Worm (Caenorhabditis elegans): ENCODE data around the gene hst-2.
A peak's percentile ranks its signal among the peaks of the same experiment; 100 is the strongest.

The hst-2 gene

DNA sequence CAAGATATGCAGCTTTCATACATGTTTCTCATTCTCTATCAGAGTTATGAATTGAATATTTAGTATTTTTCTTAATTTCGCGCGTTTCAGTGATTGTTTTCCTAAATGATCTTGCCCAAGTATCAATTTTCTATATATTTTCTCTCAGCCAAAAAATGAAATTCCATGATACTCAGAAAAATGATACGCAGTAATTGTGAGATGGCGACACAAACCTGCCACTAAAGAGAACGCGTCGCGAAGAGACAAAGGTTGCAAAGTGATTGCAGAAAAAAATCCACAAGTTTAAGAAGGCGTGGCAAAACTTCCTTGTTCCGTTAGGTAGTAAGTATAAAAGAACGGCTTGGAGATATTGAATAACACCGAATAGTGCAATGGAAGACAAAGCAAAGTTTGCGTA is 5.8 kb downstream of the hst-2 start, which contains the start of gene col-179:
col-179 (plus strand) TSS at position 301 of the 400 bp plus-strand sequence.
- no peak for TF ChIP-seq unc-62 (GFP tag; optimal IDR thresholded peaks at IDR 0.05)
- TF ChIP-seq sem-2 (GFP tag; optimal IDR thresholded peaks at IDR 0.05), result no peak
- TF ChIP-seq ham-2 (GFP tag; optimal IDR thresholded peaks at IDR 0.05), result no peak
- no peak for TF ChIP-seq mab-5 (tag; optimal IDR thresholded peaks at IDR 0.05)
- TF ChIP-seq ztf-11 (tag; optimal IDR thresholded peaks at IDR 0.05), result no peak
- no peak for TF ChIP-seq lsy-2 (tag; optimal IDR thresholded peaks at IDR 0.05)
- no peak for TF ChIP-seq bed-3 (GFP tag; optimal IDR thresholded peaks at IDR 0.05)
- no peak for TF ChIP-seq nhr-237 (tag; optimal IDR thresholded peaks at IDR 0.05)
- no peak for TF ChIP-seq ceh-39 (tag; optimal IDR thresholded peaks at IDR 0.05)
- TF ChIP-seq hlh-1 (tag; optimal IDR thresholded peaks at IDR 0.05), result no peak
- no peak for TF ChIP-seq sptf-1 (tag; optimal IDR thresholded peaks at IDR 0.05)
- no peak for TF ChIP-seq lin-13 (tag; optimal IDR thresholded peaks at IDR 0.05)
- no peak for TF ChIP-seq cnd-1 (tag; optimal IDR thresholded peaks at IDR 0.05)
- no peak for TF ChIP-seq ceh-83 (GFP tag; optimal IDR thresholded peaks at IDR 0.05)
- TF ChIP-seq elt-1 (tag; optimal IDR thresholded peaks at IDR 0.05; ENCODE audit: borderline replicate concordance, insufficient read depth), result no peak
- no peak for TF ChIP-seq M03D4.4 (tag; optimal IDR thresholded peaks at IDR 0.05)
- TF ChIP-seq ces-1 (GFP tag; optimal IDR thresholded peaks at IDR 0.05), result no peak
- no peak for TF ChIP-seq unc-120 (tag; optimal IDR thresholded peaks at IDR 0.05; ENCODE audit: poor library complexity, severe bottlenecking)
- TF ChIP-seq ceh-43 (GFP tag; optimal IDR thresholded peaks at IDR 0.05), result no peak
- TF ChIP-seq snpc-4 (tag; optimal IDR thresholded peaks at IDR 0.05), result no peak

ce11 chrX:11199155-11199554 is 7.8 kb downstream of the hst-2 start, which contains the start of gene col-178:
Gene col-178 (plus strand): TSS chrX:11199455.
- TF ChIP-seq ceh-43 (GFP tag; optimal IDR thresholded peaks at IDR 0.05), result no peak
- no peak for TF ChIP-seq sptf-1 (tag; optimal IDR thresholded peaks at IDR 0.05)
- no peak for TF ChIP-seq tbx-8 (GFP tag; optimal IDR thresholded peaks at IDR 0.05)
- no peak for TF ChIP-seq lin-13 (tag; optimal IDR thresholded peaks at IDR 0.05)
- no peak for TF ChIP-seq mls-2 (tag; optimal IDR thresholded peaks at IDR 0.05)
- TF ChIP-seq M03D4.4 (tag; optimal IDR thresholded peaks at IDR 0.05), result no peak
- TF ChIP-seq elt-1 (tag; optimal IDR thresholded peaks at IDR 0.05; ENCODE audit: borderline replicate concordance, insufficient read depth), result no peak
- no peak for TF ChIP-seq ces-1 (GFP tag; optimal IDR thresholded peaks at IDR 0.05)
- no peak for TF ChIP-seq snpc-4 (tag; optimal IDR thresholded peaks at IDR 0.05)
- no peak for TF ChIP-seq flh-1 (GFP tag; optimal IDR thresholded peaks at IDR 0.05)
- no peak for TF ChIP-seq nhr-2 (tag; optimal IDR thresholded peaks at IDR 0.05)
- TF ChIP-seq unc-39 (tag; optimal IDR thresholded peaks at IDR 0.05), result no peak
- TF ChIP-seq lsy-2 (tag; optimal IDR thresholded peaks at IDR 0.05), result no peak
- no peak for TF ChIP-seq cnd-1 (tag; optimal IDR thresholded peaks at IDR 0.05)
- no peak for TF ChIP-seq pha-4 (tag; optimal IDR thresholded peaks at IDR 0.05)
- TF ChIP-seq hlh-1 (tag; optimal IDR thresholded peaks at IDR 0.05), result no peak
- TF ChIP-seq mep-1 (tag; optimal IDR thresholded peaks at IDR 0.05), result no peak

ce11 chrX:11196741-11197140 is 10.2 kb downstream of the hst-2 start, which contains the start of gene C34F6.1:
Gene C34F6.1 (minus strand): TSS chrX:11196841.
- TF ChIP-seq nhr-2 (tag; optimal IDR thresholded peaks at IDR 0.05), result no peak
- no peak for TF ChIP-seq ceh-43 (GFP tag; optimal IDR thresholded peaks at IDR 0.05)
- TF ChIP-seq flh-1 (GFP tag; optimal IDR thresholded peaks at IDR 0.05), result no peak
- TF ChIP-seq blmp-1 (tag; optimal IDR thresholded peaks at IDR 0.05), result no peak
- TF ChIP-seq lsy-2 (tag; optimal IDR thresholded peaks at IDR 0.05), result no peak
- no peak for TF ChIP-seq nhr-12 (tag; optimal IDR thresholded peaks at IDR 0.05)
- no peak for TF ChIP-seq ceh-39 (tag; optimal IDR thresholded peaks at IDR 0.05)
- no peak for TF ChIP-seq ham-2 (GFP tag; optimal IDR thresholded peaks at IDR 0.05)
- TF ChIP-seq sptf-1 (tag; optimal IDR thresholded peaks at IDR 0.05), result no peak
- TF ChIP-seq nhr-237 (tag; optimal IDR thresholded peaks at IDR 0.05), result no peak
- TF ChIP-seq ztf-11 (tag; optimal IDR thresholded peaks at IDR 0.05), result no peak
- no peak for TF ChIP-seq elt-3 (tag; optimal IDR thresholded peaks at IDR 0.05)
- no peak for TF ChIP-seq bed-3 (GFP tag; optimal IDR thresholded peaks at IDR 0.05)
- no peak for TF ChIP-seq mep-1 (tag; optimal IDR thresholded peaks at IDR 0.05)
- TF ChIP-seq mls-2 (tag; optimal IDR thresholded peaks at IDR 0.05), result no peak
- no peak for TF ChIP-seq snpc-4 (tag; optimal IDR thresholded peaks at IDR 0.05)
- TF ChIP-seq unc-120 (tag; optimal IDR thresholded peaks at IDR 0.05; ENCODE audit: poor library complexity, severe bottlenecking), result no peak
- no peak for TF ChIP-seq lin-13 (tag; optimal IDR thresholded peaks at IDR 0.05)

DNA sequence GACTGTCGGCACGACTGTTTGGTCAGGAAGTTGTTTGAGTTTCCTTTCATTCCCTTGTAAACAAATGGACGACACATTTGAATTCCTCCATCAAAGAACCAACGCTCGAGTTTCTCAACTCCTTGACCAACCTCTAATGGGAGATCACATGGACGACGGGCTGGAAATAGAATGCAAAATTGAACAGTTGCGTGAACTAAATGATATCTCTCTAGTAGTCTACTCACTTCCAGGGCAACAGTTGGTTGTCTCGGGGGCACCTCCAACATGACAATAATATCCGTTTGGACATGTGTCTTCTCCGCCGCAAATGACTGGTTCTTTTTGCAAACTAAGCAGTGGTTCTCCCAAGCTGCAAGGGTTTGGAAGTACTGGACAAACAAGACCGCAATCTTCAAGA is 13.3 kb downstream of the hst-2 start:
- TF ChIP-seq tbx-8 (GFP tag; optimal IDR thresholded peaks at IDR 0.05) (no peak), hlh-1 (tag; optimal IDR thresholded peaks at IDR 0.05) (peak; percentile 90)

ce11 chrX:11190443-11190842 is 16.5 kb downstream of the hst-2 start:
- TF ChIP-seq unc-39 (tag; optimal IDR thresholded peaks at IDR 0.05), result no peak
- no peak for TF ChIP-seq nhr-2 (tag; optimal IDR thresholded peaks at IDR 0.05)
- peak; percentile 29 for TF ChIP-seq elt-1 (tag; optimal IDR thresholded peaks at IDR 0.05; ENCODE audit: borderline replicate concordance, insufficient read depth)
- no peak for TF ChIP-seq ceh-83 (GFP tag; optimal IDR thresholded peaks at IDR 0.05)
- peak; percentile 26 for TF ChIP-seq unc-62 (GFP tag; optimal IDR thresholded peaks at IDR 0.05)
- TF ChIP-seq sptf-1 (tag; optimal IDR thresholded peaks at IDR 0.05), result no peak
- no peak for TF ChIP-seq hlh-1 (tag; optimal IDR thresholded peaks at IDR 0.05)
- peak; percentile 20 for TF ChIP-seq unc-120 (tag; optimal IDR thresholded peaks at IDR 0.05; ENCODE audit: poor library complexity, severe bottlenecking)
- no peak for TF ChIP-seq zip-8 (tag; optimal IDR thresholded peaks at IDR 0.05)

Measured in whole organism, mixed stage, embryonic.